Fruit fly (Drosophila melanogaster): Measurements from ENCODE around the gene ome.

The ome gene

dm6 chr3L:14641969-14642485 is 30.6 kb upstream of the ome start:
- TF ChIP-seq CG17801 (GFP tag; optimal IDR thresholded peaks at IDR 0.05; ENCODE audit: partially characterized antibody): no peak

dm6 chr3L:14642820-14643219 is 29.8 kb upstream of the ome start:
- no peak for TF ChIP-seq CG17801 (GFP tag; optimal IDR thresholded peaks at IDR 0.05; ENCODE audit: partially characterized antibody)

- TF ChIP-seq CG17801 (GFP tag; optimal IDR thresholded peaks at IDR 0.05; ENCODE audit: partially characterized antibody): no peak
These were observed 28.9 kb upstream of the ome start for dm6 chr3L:14643692-14644091.

- TF ChIP-seq CG17801 (GFP tag; optimal IDR thresholded peaks at IDR 0.05; ENCODE audit: partially characterized antibody): no peak
These were observed 27.5 kb upstream of the ome start for dm6 chr3L:14645120-14645519.

- no peak for TF ChIP-seq CG17801 (GFP tag; optimal IDR thresholded peaks at IDR 0.05; ENCODE audit: partially characterized antibody)
These were observed 26.7 kb upstream of the ome start for dm6 chr3L:14645934-14646333.

dm6 chr3L:14647210-14647869 is 25.3 kb upstream of the ome start:
- TF ChIP-seq CG17801 (GFP tag; optimal IDR thresholded peaks at IDR 0.05; ENCODE audit: partially characterized antibody): no peak

- no peak for TF ChIP-seq CG17801 (GFP tag; optimal IDR thresholded peaks at IDR 0.05; ENCODE audit: partially characterized antibody)
These were observed 23.7 kb upstream of the ome start for dm6 chr3L:14648922-14649321.

- TF ChIP-seq CG17801 (GFP tag; optimal IDR thresholded peaks at IDR 0.05; ENCODE audit: partially characterized antibody): no peak
These were observed 22.3 kb upstream of the ome start for dm6 chr3L:14650348-14650747.

- no peak for TF ChIP-seq CG17801 (GFP tag; optimal IDR thresholded peaks at IDR 0.05; ENCODE audit: partially characterized antibody)
These were observed 20.1 kb upstream of the ome start for dm6 chr3L:14652554-14652953.

- no peak for TF ChIP-seq CG17801 (GFP tag; optimal IDR thresholded peaks at IDR 0.05; ENCODE audit: partially characterized antibody)
These were observed 17.9 kb upstream of the ome start for dm6 chr3L:14654737-14655136.

- TF ChIP-seq CG17801 (GFP tag; optimal IDR thresholded peaks at IDR 0.05; ENCODE audit: partially characterized antibody): no peak
These were observed 17.5 kb upstream of the ome start for dm6 chr3L:14655178-14655577.

dm6 chr3L:14655681-14656080 is 17.0 kb upstream of the ome start:
- TF ChIP-seq CG17801 (GFP tag; optimal IDR thresholded peaks at IDR 0.05; ENCODE audit: partially characterized antibody): no peak

- TF ChIP-seq CG17801 (GFP tag; optimal IDR thresholded peaks at IDR 0.05; ENCODE audit: partially characterized antibody): no peak
These were observed 15.1 kb upstream of the ome start for dm6 chr3L:14657485-14658054.

- TF ChIP-seq CG17801 (GFP tag; optimal IDR thresholded peaks at IDR 0.05; ENCODE audit: partially characterized antibody): no peak
These were observed 12.4 kb upstream of the ome start for dm6 chr3L:14659954-14660907.

- TF ChIP-seq CG17801 (GFP tag; optimal IDR thresholded peaks at IDR 0.05; ENCODE audit: partially characterized antibody): no peak
These were observed 10.9 kb upstream of the ome start for dm6 chr3L:14661567-14662258.

Data from ovary, adult (tissue).